Fruit fly (Drosophila melanogaster) whole organism, embryonic: Measurements from ENCODE around the gene CG17786.
A peak's percentile ranks its signal among the peaks of the same experiment; 100 is the strongest.

Experiments
- Aef1 ChIP-seq: fragments of 200-800 bp; sonication (Bioruptor generic); IDR thresholded peaks from 3 replicates; pipeline ENCODE4 v1.3.6; 2022; ENCODE audit warnings: missing biosample characterization, missing genetic modification characterization
- CG10267 ChIP-seq: fragments of 200-800 bp; sonication (Bioruptor generic); optimal IDR thresholded peaks from 2 replicates; lab custom pipeline; 2018; ENCODE audit warnings: missing biosample characterization, mild to moderate bottlenecking, missing genetic modification characterization, moderate library complexity
- CG10274 ChIP-seq: fragments of 200-800 bp; sonication (Bioruptor generic); optimal IDR thresholded peaks from 3 replicates; lab custom pipeline; 2017; ENCODE audit warnings: missing biosample characterization, mild to moderate bottlenecking, missing genetic modification characterization
- CG10959 ChIP-seq: fragments of 200-800 bp; sonication (Bioruptor generic); IDR thresholded peaks from 2 replicates; pipeline ENCODE4 v1.3.6; 2022; ENCODE audit warnings: missing biosample characterization, missing genetic modification characterization
- CG12219 ChIP-seq: fragments of 200-800 bp; sonication (Bioruptor generic); optimal IDR thresholded peaks from 3 replicates; lab custom pipeline; 2018; ENCODE audit warnings: missing biosample characterization, mild to moderate bottlenecking, missing genetic modification characterization
- CG1233 ChIP-seq: fragments of 200-800 bp; sonication (Bioruptor generic); optimal IDR thresholded peaks from 4 replicates; lab custom pipeline; 2018; ENCODE audit warnings: missing biosample characterization, mild to moderate bottlenecking, missing genetic modification characterization
- CG1603 ChIP-seq: fragments of 200-800 bp; sonication (Bioruptor generic); optimal IDR thresholded peaks from 2 replicates; lab custom pipeline; 2019; ENCODE audit warnings: missing biosample characterization, mild to moderate bottlenecking, missing genetic modification characterization, moderate library complexity
- CG1647 ChIP-seq: fragments of 200-800 bp; sonication (Bioruptor generic); optimal IDR thresholded peaks from 3 replicates; lab custom pipeline; 2016; ENCODE audit warnings: missing biosample characterization, missing genetic modification characterization
- CG17385 ChIP-seq: fragments of 200-800 bp; sonication (Bioruptor generic); optimal IDR thresholded peaks from 3 replicates; lab custom pipeline; 2018; ENCODE audit warnings: missing biosample characterization, mild to moderate bottlenecking, missing genetic modification characterization
- CG18599 ChIP-seq: fragments of 200-800 bp; sonication (Bioruptor generic); optimal IDR thresholded peaks from 3 replicates; lab custom pipeline; 2017; ENCODE audit warnings: missing biosample characterization, missing genetic modification characterization, mild to moderate bottlenecking, moderate library complexity, missing genetic modification reagents
- CG2202 ChIP-seq: fragments of 200-800 bp; sonication (Bioruptor generic); optimal IDR thresholded peaks from 2 replicates; lab custom pipeline; 2018; ENCODE audit warnings: missing biosample characterization, mild to moderate bottlenecking, missing genetic modification characterization
- CG32767 ChIP-seq: fragments of 200-800 bp; sonication (Bioruptor generic); IDR thresholded peaks from 2 replicates; pipeline ENCODE4 v1.3.6; 2022; ENCODE audit warnings: missing biosample characterization, missing genetic modification characterization
- CG34224 ChIP-seq: fragments of 200-800 bp; sonication (Bioruptor generic); IDR thresholded peaks from 3 replicates; pipeline ENCODE4 v1.3.6; 2022; ENCODE audit warnings: missing biosample characterization, missing genetic modification characterization; ENCODE audit not compliant: partially characterized antibody
- CG7556 ChIP-seq: fragments of 200-800 bp; sonication (Bioruptor generic); optimal IDR thresholded peaks from 2 replicates; lab custom pipeline; 2017; ENCODE audit warnings: missing biosample characterization, mild to moderate bottlenecking, missing genetic modification characterization
- CG7786 ChIP-seq: fragments of 200-800 bp; sonication (Bioruptor generic); optimal IDR thresholded peaks from 2 replicates; lab custom pipeline; 2016; ENCODE audit warnings: missing biosample characterization, missing genetic modification characterization
- CG7928 ChIP-seq: fragments of 200-800 bp; sonication (Bioruptor generic); optimal IDR thresholded peaks from 2 replicates; lab custom pipeline; 2017; ENCODE audit warnings: missing biosample characterization, mild to moderate bottlenecking, missing genetic modification characterization
- CG7987 ChIP-seq: fragments of 200-800 bp; sonication (Bioruptor generic); optimal IDR thresholded peaks from 2 replicates; lab custom pipeline; 2018; ENCODE audit warnings: missing biosample characterization, mild to moderate bottlenecking, missing genetic modification characterization, moderate library complexity
- E2f2 ChIP-seq: fragments of 200-800 bp; sonication (Bioruptor generic); IDR thresholded peaks from 2 replicates; pipeline ENCODE4 v1.3.6; 2022; ENCODE audit warnings: missing biosample characterization, missing genetic modification characterization
- H15 ChIP-seq: fragments of 200-800 bp; sonication (Bioruptor generic); IDR thresholded peaks from 3 replicates; pipeline ENCODE4 v1.3.6; 2022; ENCODE audit warnings: missing biosample characterization, missing genetic modification characterization
- HLH54F ChIP-seq: fragments of 200-800 bp; sonication (Bioruptor generic); optimal IDR thresholded peaks from 3 replicates; lab custom pipeline; 2016; ENCODE audit warnings: missing biosample characterization, missing genetic modification characterization
- HLHmδ ChIP-seq: fragments of 200-800 bp; sonication (Bioruptor generic); optimal IDR thresholded peaks from 2 replicates; lab custom pipeline; 2018; ENCODE audit warnings: missing biosample characterization, mild to moderate bottlenecking, missing genetic modification characterization, moderate library complexity
- Hmx ChIP-seq: fragments of 200-800 bp; sonication (Bioruptor generic); optimal IDR thresholded peaks from 2 replicates; lab custom pipeline; 2016; ENCODE audit warnings: missing biosample characterization, missing genetic modification characterization
- Hr51 ChIP-seq, 2 experiments: fragments of 200-800 bp; sonication (Bioruptor generic); optimal IDR thresholded peaks; 2 replicates in 1 of 2; 3 replicates in 1 of 2; lab custom pipeline; 2016 to 2018; ENCODE audit warnings: missing biosample characterization in 2 of 2, missing genetic modification characterization in 2 of 2, mild to moderate bottlenecking in 1 of 2, moderate library complexity in 1 of 2
- Hr78 ChIP-seq, 2 experiments: fragments of 200-800 bp in 1 of 2; fragments of >200 bp in 1 of 2; sonication (Bioruptor generic) in 1 of 2; optimal IDR thresholded peaks; 2 replicates each; lab custom pipeline; 2017 to 2019; ENCODE audit warnings: missing biosample characterization in 2 of 2, missing genetic modification characterization in 2 of 2, mild to moderate bottlenecking in 1 of 2, moderate library complexity in 1 of 2
- Neu2 ChIP-seq: fragments of 200-800 bp; sonication (Bioruptor generic); optimal IDR thresholded peaks from 3 replicates; lab custom pipeline; 2016; ENCODE audit warnings: missing biosample characterization, missing genetic modification characterization, borderline replicate concordance
- Nf-YA ChIP-seq: fragments of 200-800 bp; sonication (Bioruptor generic); IDR thresholded peaks from 2 replicates; pipeline ENCODE4 v1.3.6; 2022; ENCODE audit warnings: missing biosample characterization, missing genetic modification characterization
- NfI ChIP-seq: fragments of 200-800 bp; sonication (Bioruptor generic); optimal IDR thresholded peaks from 3 replicates; lab custom pipeline; 2018; ENCODE audit warnings: missing biosample characterization, mild to moderate bottlenecking, missing genetic modification characterization, moderate library complexity
- Pdp1 ChIP-seq, 2 experiments: fragments of 200-800 bp; sonication (Bioruptor generic); optimal IDR thresholded peaks; 3 replicates each; lab custom pipeline; 2016; ENCODE audit warnings: missing biosample characterization in 2 of 2, missing genetic modification characterization in 2 of 2, mild to moderate bottlenecking in 1 of 2, moderate library complexity in 1 of 2
- Sry-β ChIP-seq: fragments of 200-800 bp; sonication (Bioruptor generic); optimal IDR thresholded peaks from 2 replicates; lab custom pipeline; 2018; ENCODE audit warnings: missing biosample characterization, mild to moderate bottlenecking, missing genetic modification characterization, moderate library complexity
- ash1 ChIP-seq: fragments of 200-800 bp; sonication (Bioruptor generic); optimal IDR thresholded peaks from 2 replicates; lab custom pipeline; 2018; ENCODE audit warnings: missing biosample characterization, mild to moderate bottlenecking, missing genetic modification characterization
- bsh ChIP-seq, 2 experiments: fragments of 200-800 bp; sonication (Bioruptor generic); optimal IDR thresholded peaks; 2 replicates each; lab custom pipeline; 2017 to 2018; ENCODE audit warnings: mild to moderate bottlenecking in 2 of 2, missing biosample characterization in 2 of 2, missing genetic modification characterization in 2 of 2, moderate library complexity in 1 of 2
- cad ChIP-seq: fragments of >200 bp; optimal IDR thresholded peaks from 2 replicates; lab custom pipeline; 2017; ENCODE audit warnings: missing biosample characterization, missing genetic modification characterization
- cato ChIP-seq: fragments of 200-800 bp; sonication (Bioruptor generic); optimal IDR thresholded peaks from 2 replicates; lab custom pipeline; 2016; ENCODE audit warnings: missing biosample characterization, missing genetic modification characterization, borderline replicate concordance
- chif ChIP-seq, 2 experiments: fragments of 200-800 bp; sonication (Bioruptor generic); optimal IDR thresholded peaks; 3 replicates each; lab custom pipeline; 2016; ENCODE audit warnings: missing biosample characterization in 2 of 2, missing genetic modification characterization in 2 of 2
- exex ChIP-seq: fragments of 200-800 bp; sonication (Bioruptor generic); optimal IDR thresholded peaks from 4 replicates; lab custom pipeline; 2018; ENCODE audit warnings: missing biosample characterization, mild to moderate bottlenecking, missing genetic modification characterization, moderate library complexity
- gcm2 ChIP-seq: fragments of 200-800 bp; sonication (Bioruptor generic); optimal IDR thresholded peaks from 2 replicates; lab custom pipeline; 2016; ENCODE audit warnings: missing biosample characterization, missing genetic modification characterization
- jigr1 ChIP-seq: fragments of 200-800 bp; sonication (Bioruptor generic); IDR thresholded peaks from 3 replicates; pipeline ENCODE4 v1.3.6; 2022; ENCODE audit warnings: missing biosample characterization, missing genetic modification characterization
- knrl ChIP-seq: fragments of 200-800 bp; sonication (Bioruptor generic); IDR thresholded peaks from 3 replicates; pipeline ENCODE4 v1.3.6; 2022; ENCODE audit warnings: missing biosample characterization, missing genetic modification characterization; ENCODE audit not compliant: partially characterized antibody
- org-1 ChIP-seq: fragments of 200-800 bp; sonication (Bioruptor generic); optimal IDR thresholded peaks from 2 replicates; lab custom pipeline; 2017; ENCODE audit warnings: missing biosample characterization, missing genetic modification characterization
- ranshi ChIP-seq: fragments of 200-800 bp; sonication (Bioruptor generic); IDR thresholded peaks from 2 replicates; pipeline ENCODE4 v1.3.6; 2022; ENCODE audit warnings: missing biosample characterization, missing genetic modification characterization
- scrt ChIP-seq: fragments of 200-800 bp; sonication (Bioruptor generic); optimal IDR thresholded peaks from 2 replicates; lab custom pipeline; 2018; ENCODE audit warnings: missing biosample characterization, mild to moderate bottlenecking, missing genetic modification characterization, moderate library complexity
- seq ChIP-seq: fragments of 200-800 bp; sonication (Bioruptor generic); IDR thresholded peaks from 2 replicates; pipeline ENCODE4 v1.3.6; 2022; ENCODE audit warnings: missing biosample characterization, missing genetic modification characterization
- sima ChIP-seq: fragments of 200-800 bp; sonication (Bioruptor generic); optimal IDR thresholded peaks from 2 replicates; lab custom pipeline; 2016; ENCODE audit warnings: missing biosample characterization, missing genetic modification characterization
- sisA ChIP-seq: fragments of 200-800 bp; sonication (Bioruptor generic); IDR thresholded peaks from 2 replicates; pipeline ENCODE4 v1.3.6; 2022; ENCODE audit warnings: missing biosample characterization, missing genetic modification characterization
- so ChIP-seq: fragments of 200-800 bp; sonication (Bioruptor generic); IDR thresholded peaks from 3 replicates; pipeline ENCODE4 v1.3.6; 2022; ENCODE audit warnings: missing biosample characterization, missing genetic modification characterization
- tgo ChIP-seq: fragments of 200-800 bp; sonication (Bioruptor generic); IDR thresholded peaks from 3 replicates; pipeline ENCODE4 v1.3.6; 2022; ENCODE audit warnings: missing biosample characterization, missing genetic modification characterization
- ttk ChIP-seq: fragments of 200-800 bp; sonication (Bioruptor generic); IDR thresholded peaks from 2 replicates; pipeline ENCODE4 v2.1.2; 2022; ENCODE audit warnings: missing biosample characterization, missing genetic modification characterization

The CG17786 gene

DNA sequence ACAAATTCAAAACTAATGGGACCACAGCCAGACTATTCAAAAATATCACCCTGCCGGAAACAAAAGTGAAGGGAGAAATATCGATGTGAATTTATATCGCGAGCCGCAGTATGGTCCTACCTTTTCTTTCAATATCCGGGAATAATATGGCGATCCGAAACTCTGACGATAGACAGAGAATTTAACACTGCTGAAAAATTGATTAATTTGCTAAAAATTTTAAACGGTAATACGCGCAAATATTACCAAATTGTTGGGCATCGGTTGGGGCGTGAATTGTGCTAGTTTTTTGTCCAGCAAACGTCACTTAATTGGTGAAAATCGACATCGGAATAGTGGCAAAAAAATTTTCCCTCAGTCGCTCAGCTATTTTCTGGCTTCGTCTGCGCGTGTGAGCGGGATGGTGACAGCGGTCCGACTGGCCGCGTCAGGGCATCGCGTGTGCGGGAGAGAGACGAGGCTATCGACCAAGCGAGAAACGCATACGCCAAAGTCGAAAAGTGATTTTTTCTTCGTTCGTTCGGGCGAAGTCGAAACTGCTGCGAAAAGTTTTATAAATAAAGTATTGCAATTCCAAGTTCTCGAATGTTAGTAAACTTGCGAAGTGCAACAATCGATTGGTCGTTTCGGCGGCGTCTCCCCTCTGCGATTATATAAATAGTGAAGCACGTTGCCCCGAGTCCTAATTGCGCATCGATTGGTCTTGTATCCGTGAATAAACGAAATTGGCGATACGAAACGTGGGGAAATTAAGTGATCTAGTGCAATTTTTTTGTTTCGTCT, 12.1 kb upstream of the CG17786 start, which contains the start of gene mask (continued):
- TF ChIP-seq gcm2 (GFP tag; lab: Kevin White, UChicago) = peak; percentile 78
- peak; percentile 56 to 77 for TF ChIP-seq chif (GFP tag; optimal IDR thresholded peaks at IDR 0.05; lab: Kevin White, UChicago)
- peak; percentile 62 for TF ChIP-seq CG1603
- TF ChIP-seq Neu2 (GFP tag; lab: Kevin White, UChicago) = peak; percentile 42
- peak; percentile 35 for TF ChIP-seq exex (tag; lab: Kevin White, UChicago)
- peak; percentile 39 for TF ChIP-seq CG2202
- peak; percentile 70; the same call in 1 of the 2 replicates for TF ChIP-seq Nf-YA (GFP tag; lab: Robert Waterston, UW)
- no peak for TF ChIP-seq cad
- TF ChIP-seq H15 (GFP tag; lab: Robert Waterston, UW) = peak; percentile 82
- peak; percentile 12 for TF ChIP-seq CG7928 (GFP tag; lab: Kevin White, UChicago)
- peak; percentile 66; the same call in 1 of the 2 replicates for TF ChIP-seq ttk
- TF ChIP-seq CG17385 (GFP tag; lab: Kevin White, UChicago) = peak; percentile 83
- TF ChIP-seq scrt (GFP tag; lab: Kevin White, UChicago) = peak; percentile 64
- TF ChIP-seq org-1 (GFP tag; lab: Kevin White, UChicago) = peak; percentile 59
- TF ChIP-seq ash1 = peak; percentile 90
- TF ChIP-seq CG18599 (GFP tag; lab: Kevin White, UChicago) = peak; percentile 83
- no peak for TF ChIP-seq CG32767 (GFP tag; lab: Robert Waterston, UW)
- peak; percentile 69 for TF ChIP-seq sima (GFP tag; lab: Kevin White, UChicago)
- TF ChIP-seq CG1647 (GFP tag; lab: Kevin White, UChicago) = peak; percentile 37
- TF ChIP-seq CG1233 (GFP tag; lab: Kevin White, UChicago) = peak; percentile 86
- peak; percentile 69 for TF ChIP-seq CG10267
- TF ChIP-seq knrl = no peak
- TF ChIP-seq so (GFP tag; lab: Robert Waterston, UW) = peak; percentile 69; the same call in 1 of the 3 replicates
- TF ChIP-seq CG7987 (GFP tag; lab: Kevin White, UChicago) = peak; percentile 93
- TF ChIP-seq sisA = peak; percentile 31; the same call in 1 of the 2 replicates
- peak; percentile 67 for TF ChIP-seq tgo
- TF ChIP-seq Aef1 (GFP tag; lab: Robert Waterston, UW) = peak; percentile 69
- peak; percentile 48 for TF ChIP-seq HLH54F (GFP tag; lab: Kevin White, UChicago)
- TF ChIP-seq CG10959 (GFP tag; lab: Robert Waterston, UW) = peak; percentile 68
- TF ChIP-seq E2f2 = peak; percentile 61; the same call in 1 of the 2 replicates
- TF ChIP-seq seq (GFP tag; lab: Robert Waterston, UW) = peak; percentile 75
- TF ChIP-seq CG7556 (GFP tag; lab: Kevin White, UChicago) = peak; percentile 19
- peak; percentile 35 for TF ChIP-seq Sry-β (GFP tag; lab: Kevin White, UChicago)
- peak; percentile 21 to 54 for TF ChIP-seq bsh (GFP tag; optimal IDR thresholded peaks at IDR 0.05; lab: Kevin White, UChicago)
- no peak for TF ChIP-seq jigr1 (GFP tag; lab: Robert Waterston, UW)
- TF ChIP-seq CG10274 = peak; percentile 33
- TF ChIP-seq Hmx = peak; percentile 27
- TF ChIP-seq NfI (GFP tag; lab: Kevin White, UChicago) = peak; percentile 93
- TF ChIP-seq Hr78 (GFP tag; optimal IDR thresholded peaks at IDR 0.05; lab: Kevin White, UChicago) = no peak
- peak; percentile 61 for TF ChIP-seq cato (GFP tag; lab: Kevin White, UChicago)
- peak; percentile 43 to 79 for TF ChIP-seq Hr51 (GFP tag; optimal IDR thresholded peaks at IDR 0.05; lab: Kevin White, UChicago)
- TF ChIP-seq HLHmδ (GFP tag; lab: Kevin White, UChicago) = peak; percentile 91
- TF ChIP-seq CG7786 (GFP tag; lab: Kevin White, UChicago) = peak; percentile 18
- TF ChIP-seq ranshi (GFP tag; lab: Robert Waterston, UW) = peak; percentile 68
- peak; percentile 65 to 83 for TF ChIP-seq Pdp1 (GFP tag; optimal IDR thresholded peaks at IDR 0.05; lab: Kevin White, UChicago)
- no peak for TF ChIP-seq CG34224
- peak; percentile 72 for TF ChIP-seq CG12219 (GFP tag; lab: Kevin White, UChicago)
